Worm (Caenorhabditis elegans) whole organism, midembryonic: ENCODE measurements around the gene W04B5.3.
A peak's percentile ranks its signal among the peaks of the same experiment; 100 is the strongest.
"Not testable (repeated sequence)": the region's sequence is repeated elsewhere in the genome, so short reads cannot be mapped to it uniquely, and the experiment has no call there.

Experiments used
- T22C8.4 ChIP-seq: fragments of 200-800 bp; sonication (Bioruptor generic); IDR thresholded peaks from 2 replicates; pipeline ENCODE4 v1.3.6; 2022; ENCODE audit warnings: missing genetic modification characterization, missing compliant biosample characterization
- cog-1 ChIP-seq: sonication (generic microtip); optimal IDR thresholded peaks from 2 replicates; lab custom pipeline; 2016; ENCODE audit warnings: missing genetic modification characterization, missing compliant biosample characterization
- flt-1 ChIP-seq: fragments of 200-800 bp; sonication (Bioruptor generic); IDR thresholded peaks from 2 replicates; pipeline ENCODE4 v1.3.6; 2022; ENCODE audit warnings: missing genetic modification characterization, missing compliant biosample characterization
- klf-2 ChIP-seq: fragments of 200-800 bp; sonication (Bioruptor generic); conservative IDR thresholded peaks from 2 replicates; pipeline ENCODE4 v1.3.6; 2022; ENCODE audit warnings: missing genetic modification reagents, missing genetic modification characterization, missing compliant biosample characterization
- med-1 ChIP-seq: sonication (generic microtip); optimal IDR thresholded peaks from 2 replicates; lab custom pipeline; 2017; ENCODE audit warnings: missing genetic modification characterization, mild to moderate bottlenecking, missing compliant biosample characterization, antibody characterized with exemption, missing genetic modification reagents; ENCODE audit not compliant: insufficient read depth
- ref-1 ChIP-seq: fragments of 200-800 bp; sonication (Bioruptor generic); conservative IDR thresholded peaks from 2 replicates; pipeline ENCODE4 v1.3.6; 2022; ENCODE audit warnings: missing genetic modification reagents, missing genetic modification characterization, missing compliant biosample characterization
- tab-1 ChIP-seq: fragments of 200-800 bp; sonication (Bioruptor generic); IDR thresholded peaks from 2 replicates; pipeline ENCODE4 v1.3.6; 2022; ENCODE audit warnings: missing genetic modification characterization, missing compliant biosample characterization
- ztf-23 ChIP-seq: fragments of 200-800 bp; sonication (Bioruptor generic); IDR thresholded peaks from 2 replicates; pipeline ENCODE4 v1.3.6; 2022; ENCODE audit warnings: missing genetic modification reagents, missing genetic modification characterization, missing compliant biosample characterization
- ztf-29 ChIP-seq: fragments of 200-800 bp; sonication (Bioruptor generic); IDR thresholded peaks from 2 replicates; pipeline ENCODE4 v1.3.6; 2022; ENCODE audit warnings: missing genetic modification reagents, missing genetic modification characterization, missing compliant biosample characterization

W04B5.3 gene

ce11 chrIII:2454757-2455306 lies 36.5 kb downstream of the W04B5.3 start, which contains the start of gene nhr-121:
Gene nhr-121, minus strand, starts transcription at chrIII:2454807.
- no peak for TF ChIP-seq tab-1 (GFP tag; lab: Robert Waterston, UW)
- no peak for TF ChIP-seq klf-2 (GFP tag; lab: Robert Waterston, UW)

DNA sequence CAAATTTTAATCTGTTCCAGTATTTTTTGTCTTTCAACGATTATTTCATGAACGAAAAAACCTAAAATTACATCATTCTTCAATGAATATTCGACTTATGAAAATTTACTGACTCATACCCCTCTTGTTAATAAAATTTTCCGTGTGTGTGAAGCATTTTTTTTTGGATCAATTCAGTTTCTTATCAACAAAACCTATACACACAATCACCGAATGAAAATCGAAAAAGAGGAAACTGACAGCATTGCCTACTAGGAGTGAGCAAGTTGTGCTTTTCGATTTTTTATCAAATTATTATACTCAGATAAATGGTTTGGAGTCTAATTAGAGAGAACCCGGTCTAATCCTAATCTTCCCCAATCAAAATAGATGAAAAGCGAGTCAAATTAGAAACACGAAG lies 40.4 kb downstream of the W04B5.3 start, which contains the start of gene E02H9.3:
Gene E02H9.3, plus strand, starts transcription at position 301 of the 400 bp plus-strand sequence.
- not testable (repeated sequence) for TF ChIP-seq T22C8.4 (GFP tag; lab: Robert Waterston, UW); flt-1 (GFP tag; lab: Robert Waterston, UW); med-1

ce11 chrIII:2468202-2468601 lies 49.9 kb downstream of the W04B5.3 start, which contains the start of the genes E02H9.9 and E02H9.1:
Gene E02H9.9, minus strand, starts transcription at chrIII:2468302.
Gene E02H9.1, plus strand, starts transcription at chrIII:2468486.
- TF ChIP-seq ztf-29 (no peak), flt-1 (GFP tag; lab: Robert Waterston, UW) (no peak), tab-1 (GFP tag; lab: Robert Waterston, UW) (no peak), cog-1 (tag; lab: Kevin White, UChicago) (no peak)

DNA sequence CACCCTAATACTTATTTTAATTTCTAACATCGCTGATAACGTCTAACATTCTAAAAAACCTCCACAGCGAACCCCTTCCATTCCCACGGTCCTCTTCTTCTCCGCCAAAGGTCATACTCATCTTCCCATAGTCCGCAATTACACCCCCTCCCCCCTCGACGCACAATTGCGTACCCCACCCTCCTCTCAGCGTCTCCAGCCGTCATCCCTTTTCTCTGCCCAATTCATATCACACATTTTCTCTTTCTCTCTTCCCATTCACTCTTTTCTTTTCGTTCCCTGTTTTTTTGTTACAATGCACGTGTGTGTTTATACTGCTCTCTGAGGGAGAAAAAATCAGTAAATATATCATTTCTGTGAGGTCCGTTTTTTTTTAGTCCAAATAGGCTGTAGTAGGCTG lies 53.5 kb downstream of the W04B5.3 start:
- TF ChIP-seq cog-1 (tag; lab: Kevin White, UChicago) (no peak), ztf-29 (no peak), T22C8.4 (GFP tag; lab: Robert Waterston, UW) (no peak), tab-1 (GFP tag; lab: Robert Waterston, UW) (no peak), flt-1 (GFP tag; lab: Robert Waterston, UW) (peak; percentile 78), med-1 (no peak), ztf-23 (0 out of 2 replicates have a peak, but pooled peaks have one; percentile 20), klf-2 (GFP tag; lab: Robert Waterston, UW) (no peak), ref-1 (GFP tag; lab: Robert Waterston, UW) (no peak)
